Worm (Caenorhabditis elegans): ENCODE results near the gene C10G8.8.

The C10G8.8 gene

DNA sequence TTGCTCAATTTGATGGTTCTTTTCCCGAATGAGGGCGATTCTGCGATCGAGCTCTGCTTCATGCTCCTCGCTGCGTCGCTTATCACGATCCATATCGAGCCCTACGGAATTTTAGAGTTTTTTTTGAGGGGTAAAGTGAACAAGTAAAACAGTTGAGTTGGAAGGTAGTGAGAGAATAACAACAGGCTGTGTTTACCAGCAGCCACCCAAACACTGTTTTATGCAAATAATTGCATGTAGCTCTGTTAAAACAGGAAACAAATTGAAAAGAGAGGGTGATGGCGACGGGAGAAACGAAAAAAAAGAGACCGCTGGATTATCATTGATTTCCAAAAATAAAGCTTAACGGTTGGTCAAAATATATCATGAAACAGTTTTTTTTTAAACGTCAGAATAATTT is at the start of gene C10G8.8:
Gene C10G8.8 (minus strand): TSS at position 101 of the 400 bp plus-strand sequence.
- no peak for TF ChIP-seq unc-62 (GFP tag; optimal IDR thresholded peaks at IDR 0.05)

DNA sequence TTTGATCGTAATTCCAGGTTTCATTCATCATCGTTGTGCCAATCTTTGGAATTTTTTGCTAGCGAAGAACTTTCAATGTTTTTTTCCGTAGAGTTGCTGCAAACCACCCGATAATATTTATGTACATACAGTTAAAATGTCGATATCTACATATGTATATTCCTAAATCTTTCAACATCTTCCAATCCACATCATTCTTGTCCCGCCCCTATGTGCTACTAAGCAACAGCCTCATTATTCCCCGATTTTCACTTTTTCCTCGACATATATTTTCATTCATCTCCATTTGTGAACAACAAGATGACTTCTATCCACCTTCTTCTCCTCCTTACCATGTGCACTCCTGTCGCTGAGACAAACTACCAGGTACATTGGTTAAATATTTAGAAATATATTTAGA is 43.9 kb upstream of the C10G8.8 start, which contains the start of gene C35A11.3:
Gene C35A11.3 (plus strand): TSS at position 301 of the 400 bp plus-strand sequence.
- no peak for TF ChIP-seq unc-62 (GFP tag; optimal IDR thresholded peaks at IDR 0.05)

DNA sequence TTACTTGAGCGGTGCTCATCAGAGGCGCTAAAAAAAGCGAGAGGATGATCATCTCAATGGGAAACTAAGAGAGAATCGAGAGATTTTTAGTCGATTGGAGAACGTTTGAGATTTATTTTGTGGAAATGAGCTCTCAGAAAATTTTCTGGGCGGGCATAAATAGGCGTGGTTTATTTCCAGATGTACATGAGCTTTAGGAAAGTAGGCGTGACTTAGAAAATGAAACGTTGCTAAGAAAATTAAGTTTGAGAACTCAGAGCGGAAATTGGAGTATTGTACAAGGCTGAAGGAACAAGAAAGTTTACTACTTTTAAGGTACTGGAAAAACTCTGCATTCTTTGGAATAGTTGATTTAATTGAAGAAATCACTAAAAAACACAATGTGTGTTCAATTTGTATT is 40.6 kb upstream of the C10G8.8 start, which contains the start of gene T09D3.9:
Gene T09D3.9 (minus strand): TSS at position 101 of the 400 bp plus-strand sequence.
- TF ChIP-seq unc-62 (GFP tag; optimal IDR thresholded peaks at IDR 0.05), result no peak

DNA sequence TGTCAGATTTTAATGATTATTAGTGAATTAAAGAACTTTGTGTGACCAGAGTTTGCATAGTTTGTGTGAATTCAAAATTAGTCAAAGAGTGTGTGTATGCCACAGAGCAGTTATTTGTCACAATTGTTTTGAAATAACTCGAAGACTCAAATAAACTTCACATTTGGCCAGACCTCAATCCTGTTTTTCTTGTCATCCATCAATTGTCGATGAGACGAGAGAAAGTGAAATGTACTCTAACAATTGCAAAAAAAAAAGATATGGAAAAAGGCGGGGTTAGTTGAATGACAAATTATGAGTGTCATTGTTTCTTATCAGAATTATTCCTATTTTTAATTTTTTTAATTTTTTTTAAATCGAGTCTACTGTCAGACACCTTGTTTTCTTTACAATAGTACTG is 36.6 kb upstream of the C10G8.8 start, which contains the start of gene T09D3.8:
Gene T09D3.8 (plus strand): TSS at position 301 of the 400 bp plus-strand sequence.
- TF ChIP-seq unc-62 (GFP tag; optimal IDR thresholded peaks at IDR 0.05), result no peak

DNA sequence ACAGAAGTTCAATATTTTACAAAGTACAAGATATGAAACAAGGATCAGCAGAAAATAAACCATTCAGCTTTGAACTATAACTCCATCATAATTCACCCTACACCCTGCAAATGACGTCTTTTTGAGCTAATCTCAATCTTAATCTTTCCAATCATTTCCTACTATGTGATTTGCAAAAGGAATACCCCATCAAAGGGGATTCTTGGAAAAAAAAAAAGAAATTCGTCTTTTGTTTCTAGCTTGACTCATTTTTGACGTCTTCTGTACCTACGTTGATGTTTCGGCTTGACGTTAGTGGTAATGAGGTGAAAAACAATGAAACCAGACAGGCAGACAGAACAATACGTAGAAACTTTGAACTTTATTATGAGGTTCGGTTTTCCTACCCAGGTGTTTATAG is 34.0 kb upstream of the C10G8.8 start:
- no peak for TF ChIP-seq unc-62 (GFP tag; optimal IDR thresholded peaks at IDR 0.05)

DNA sequence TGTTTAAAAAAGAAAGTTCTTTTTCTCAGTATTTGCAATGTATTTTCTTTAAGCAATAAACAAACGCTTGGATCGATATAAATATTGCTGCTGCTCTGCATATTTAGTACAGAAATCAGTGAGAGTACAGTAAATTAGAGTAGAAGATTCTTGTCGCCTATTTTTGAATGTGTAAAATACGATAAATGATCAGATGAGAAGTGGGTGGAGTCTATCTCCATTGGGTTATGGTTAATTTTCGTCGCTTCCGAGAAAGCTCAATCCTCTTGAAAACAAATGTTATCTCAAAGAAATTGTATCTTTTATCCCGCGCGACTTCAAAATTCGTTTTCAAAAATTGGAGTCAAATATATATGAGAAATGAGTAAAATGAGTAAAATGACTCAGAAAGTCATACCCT is 30.6 kb upstream of the C10G8.8 start, which contains the start of gene nhr-216:
Gene nhr-216 (minus strand): TSS at position 101 of the 400 bp plus-strand sequence.
- TF ChIP-seq unc-62 (GFP tag; optimal IDR thresholded peaks at IDR 0.05), result no peak

DNA sequence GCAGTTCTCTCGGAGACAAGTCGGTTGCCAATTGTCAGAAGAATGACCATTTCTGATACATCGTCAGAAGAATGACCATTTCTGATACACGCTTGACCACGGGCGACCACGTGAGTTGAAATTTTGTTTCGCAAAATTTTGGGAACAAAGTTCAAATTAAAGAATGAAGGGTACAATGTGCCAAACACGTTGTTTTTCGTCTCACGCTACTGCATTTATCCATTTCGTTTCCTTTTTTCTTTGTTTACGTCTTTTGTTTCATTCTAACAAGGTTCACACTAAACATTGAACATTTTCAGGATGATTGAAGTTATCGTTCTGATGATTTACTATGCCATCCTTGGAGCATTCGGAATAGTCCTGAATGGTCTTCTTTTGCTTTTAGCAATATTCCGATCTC is 23.3 kb upstream of the C10G8.8 start, which contains the start of gene srd-9:
Gene srd-9 (plus strand): TSS at position 301 of the 400 bp plus-strand sequence.
- no peak for TF ChIP-seq unc-62 (GFP tag; optimal IDR thresholded peaks at IDR 0.05)

DNA sequence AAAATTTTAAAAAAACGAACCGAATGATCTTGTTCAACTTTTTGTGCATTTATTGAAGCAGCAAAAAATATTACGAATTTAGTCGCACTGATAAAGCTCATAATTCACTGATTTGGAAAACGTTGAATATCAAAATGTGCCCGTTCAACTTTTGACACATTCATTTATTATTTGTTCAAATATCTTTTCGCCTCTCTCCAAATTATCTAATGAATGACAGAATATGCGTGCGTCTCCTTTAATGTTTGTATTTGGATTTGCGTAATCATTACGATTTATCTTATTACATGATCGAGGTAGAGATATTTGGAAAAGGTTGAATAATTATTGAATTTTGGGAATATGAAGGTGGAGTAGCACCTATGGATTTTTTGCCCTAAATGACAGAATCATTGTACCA is 21.3 kb upstream of the C10G8.8 start, which contains the start of gene T09D3.3:
Gene T09D3.3 (minus strand): TSS at position 101 of the 400 bp plus-strand sequence.
- TF ChIP-seq unc-62 (GFP tag; optimal IDR thresholded peaks at IDR 0.05), result no peak

DNA sequence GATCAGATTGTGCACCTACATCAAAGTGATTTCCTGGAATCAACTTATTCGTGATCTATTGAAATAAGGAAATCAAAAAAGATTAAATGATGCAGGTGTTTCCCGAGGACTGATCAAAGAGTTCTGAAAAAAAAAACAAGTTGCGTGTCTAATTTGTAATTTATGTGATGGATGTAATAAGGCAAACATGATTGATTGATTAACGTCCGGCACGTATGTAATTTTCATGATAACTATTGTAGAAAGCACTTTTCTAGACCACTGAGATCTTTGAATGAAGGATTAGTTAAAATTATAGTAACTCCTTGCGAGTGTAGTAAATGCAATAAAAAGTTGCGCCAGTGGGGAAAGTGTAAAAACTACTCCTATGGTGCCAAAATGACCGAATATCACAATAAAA is 17.2 kb upstream of the C10G8.8 start, which contains the start of gene srg-25:
Gene srg-25 (minus strand): TSS at position 101 of the 400 bp plus-strand sequence.
- TF ChIP-seq unc-62 (GFP tag; optimal IDR thresholded peaks at IDR 0.05), result no peak

DNA sequence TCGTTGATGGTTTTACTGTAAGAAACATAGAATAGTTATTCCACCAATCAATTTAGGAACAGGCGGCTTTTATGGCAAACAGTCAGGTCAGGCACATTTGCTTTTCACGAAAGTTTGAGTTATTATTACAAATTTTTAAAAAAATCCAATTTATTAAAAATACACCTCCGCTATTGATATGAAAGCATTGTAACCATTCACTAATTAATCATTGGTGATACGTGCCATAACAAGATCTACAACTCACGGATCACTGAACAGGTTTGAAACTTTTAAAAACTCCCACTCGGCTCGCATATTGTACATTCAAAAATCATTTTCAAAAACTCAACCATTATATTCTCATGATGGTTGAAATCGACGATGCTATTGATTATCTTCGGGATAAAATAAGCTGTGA is 11.3 kb upstream of the C10G8.8 start, which contains the start of gene srg-27:
Gene srg-27 (plus strand): TSS at position 301 of the 400 bp plus-strand sequence.
- TF ChIP-seq unc-62 (GFP tag; optimal IDR thresholded peaks at IDR 0.05), result no peak

DNA sequence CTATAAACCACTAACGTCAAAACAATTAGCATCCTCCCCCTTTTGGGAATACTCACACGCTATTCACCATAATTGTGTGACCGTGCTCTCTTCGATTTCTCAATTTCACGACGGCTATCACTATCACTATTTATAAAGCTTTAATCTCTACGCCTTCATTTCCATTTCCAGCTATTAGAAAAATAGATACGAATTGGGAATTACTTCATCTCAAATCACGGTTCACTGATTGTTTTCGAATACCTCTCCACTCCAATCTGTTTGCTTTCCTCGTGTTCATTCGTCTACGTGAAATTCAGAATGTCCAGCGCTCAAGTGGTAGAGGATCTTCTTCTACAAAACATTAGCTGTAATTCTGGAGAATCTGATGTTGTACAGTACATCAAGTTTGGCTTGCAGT is 8.7 kb upstream of the C10G8.8 start, which contains the start of gene srg-29:
Gene srg-29 (plus strand): TSS at position 301 of the 400 bp plus-strand sequence.
- no peak for TF ChIP-seq unc-62 (GFP tag; optimal IDR thresholded peaks at IDR 0.05)

DNA sequence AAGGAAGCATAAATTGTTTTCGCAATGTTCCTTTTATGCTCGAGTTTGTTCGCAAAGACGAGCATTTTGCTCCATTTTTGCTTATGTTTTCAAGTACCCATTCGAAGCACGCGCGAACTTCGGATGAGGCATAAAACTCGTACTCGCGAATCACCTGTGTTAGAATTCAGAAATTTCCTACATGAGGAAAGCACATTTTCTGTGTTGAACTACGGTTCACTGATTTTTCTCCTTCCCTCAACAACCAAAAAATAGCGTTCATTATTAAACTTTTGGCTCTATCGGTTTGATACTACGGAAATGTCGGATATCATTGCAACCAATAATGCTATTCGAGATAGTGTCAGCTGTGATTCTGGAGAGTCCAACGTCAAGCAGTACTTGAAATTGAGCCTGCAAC is 6.4 kb upstream of the C10G8.8 start, which contains the start of gene srg-28:
Gene srg-28 (plus strand): TSS at position 301 of the 400 bp plus-strand sequence.
- no peak for TF ChIP-seq unc-62 (GFP tag; optimal IDR thresholded peaks at IDR 0.05)

DNA sequence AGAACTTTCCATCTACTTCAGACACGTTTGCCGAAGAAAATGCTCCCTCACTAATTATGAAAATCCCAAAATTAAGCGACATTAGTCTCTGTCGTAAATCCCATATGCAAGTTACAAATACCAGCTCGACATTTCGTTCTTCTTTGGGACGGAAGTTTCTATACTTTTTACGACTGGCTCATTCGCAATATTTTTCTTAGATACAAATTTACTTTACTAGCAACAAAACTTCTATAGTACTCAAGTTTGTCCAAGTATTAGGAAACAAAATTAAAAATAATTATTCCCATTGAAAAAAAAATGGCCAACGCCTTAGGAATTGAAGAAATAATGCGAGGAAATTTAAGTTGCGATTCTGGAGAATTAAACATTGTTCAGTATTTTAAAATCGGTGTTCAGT is 2.8 kb upstream of the C10G8.8 start, which contains the start of gene srg-26:
Gene srg-26 (plus strand): TSS at position 301 of the 400 bp plus-strand sequence.
- no peak for TF ChIP-seq unc-62 (GFP tag; optimal IDR thresholded peaks at IDR 0.05)

DNA sequence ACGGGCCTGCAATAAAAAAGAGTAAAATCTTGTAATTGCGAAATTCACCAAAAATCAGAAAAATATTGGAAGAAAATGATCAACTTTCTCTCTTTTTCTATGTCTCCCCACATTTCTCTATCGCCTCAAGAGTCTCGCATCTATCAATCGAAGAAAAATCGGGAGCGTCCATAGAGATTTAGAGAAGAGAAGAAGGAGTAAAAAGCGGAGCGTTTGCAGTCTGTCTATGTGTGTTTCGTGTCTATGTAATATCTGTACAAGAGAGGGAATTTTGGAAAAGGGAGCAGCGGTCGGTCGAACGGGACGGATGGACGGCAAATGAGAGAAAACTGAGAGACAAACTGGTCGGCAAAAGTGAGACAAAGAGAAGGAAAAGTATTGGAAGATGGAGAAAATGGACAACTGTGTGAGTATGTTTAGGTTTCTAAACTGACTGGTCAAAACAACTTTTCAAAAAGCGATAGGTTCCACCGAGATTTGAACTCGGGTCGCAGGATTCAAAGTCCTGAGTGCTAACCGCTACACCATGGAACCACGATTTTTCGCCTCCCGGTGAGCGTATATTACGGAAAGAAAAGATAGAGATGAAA is 1.6 kb upstream of the C10G8.8 start:
- no peak for TF ChIP-seq unc-62 (GFP tag; optimal IDR thresholded peaks at IDR 0.05)

DNA sequence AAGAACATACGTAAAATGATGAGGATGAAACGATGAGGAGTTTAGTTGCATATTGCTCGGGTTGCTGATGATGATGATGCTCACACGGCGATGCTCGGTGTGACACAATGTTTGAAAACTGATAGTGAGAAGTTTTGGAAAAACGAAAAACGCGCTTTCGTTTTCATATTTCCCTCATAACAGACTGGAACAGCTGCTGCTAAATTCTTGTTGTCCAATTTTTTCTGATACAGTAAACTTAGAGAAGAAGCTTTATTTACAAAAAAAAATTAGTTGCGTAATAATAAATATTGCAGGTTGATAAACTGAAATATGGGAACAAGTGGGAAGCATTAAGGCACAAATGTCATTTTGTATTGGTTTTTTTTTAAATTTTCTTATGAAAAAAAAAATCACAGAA is 3.6 kb downstream of the C10G8.8 start, which contains the start of gene ceh-33:
Gene ceh-33 (minus strand): TSS at position 101 of the 400 bp plus-strand sequence.
- TF ChIP-seq unc-62 (GFP tag; optimal IDR thresholded peaks at IDR 0.05), result no peak

DNA sequence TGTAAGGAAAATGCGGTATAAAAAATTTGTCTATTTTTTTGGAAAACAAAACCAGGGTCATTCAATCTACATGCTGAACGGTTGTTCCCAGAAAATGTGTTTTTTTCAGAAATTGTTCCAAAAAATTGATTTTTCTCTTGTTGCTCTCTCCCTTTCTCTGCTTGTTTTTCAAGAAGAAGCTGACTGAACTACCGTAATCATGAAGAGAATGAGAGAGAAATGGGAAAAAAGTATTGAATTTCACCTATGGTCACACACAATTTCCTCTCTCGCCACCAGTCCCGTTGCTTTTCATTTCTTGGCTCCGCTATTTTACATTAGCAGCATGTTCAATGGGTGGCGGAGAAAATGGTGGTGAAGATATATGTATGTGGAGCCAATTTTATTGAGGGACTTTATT is 5.4 kb downstream of the C10G8.8 start:
- TF ChIP-seq unc-62 (GFP tag; optimal IDR thresholded peaks at IDR 0.05), result no peak

DNA sequence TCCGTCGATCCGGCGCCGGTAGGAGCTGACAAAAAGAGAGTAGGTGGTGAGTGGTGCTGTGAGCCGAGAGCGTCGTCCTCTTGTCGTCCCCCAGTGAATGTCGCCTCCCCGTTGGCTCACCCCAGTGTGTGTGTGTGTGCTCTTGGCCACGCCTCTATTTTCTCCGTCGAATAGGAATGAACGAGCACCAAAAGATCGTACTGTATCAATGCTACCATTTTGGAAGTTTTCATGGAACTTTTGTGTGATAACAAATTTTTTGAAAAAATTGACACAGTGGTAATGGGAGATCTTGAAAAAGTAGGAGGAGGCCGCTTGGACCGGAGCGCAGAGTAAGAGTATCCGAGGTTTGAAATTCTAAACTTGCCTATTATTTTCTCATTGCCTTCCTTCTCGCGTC is 8.7 kb downstream of the C10G8.8 start, which contains the start of gene ceh-34:
Gene ceh-34 (minus strand): TSS at position 101 of the 400 bp plus-strand sequence.
- no peak for TF ChIP-seq unc-62 (GFP tag; optimal IDR thresholded peaks at IDR 0.05)

Measured in whole organism, dauer.